Fruit fly (Drosophila melanogaster) whole organism, embryonic: ENCODE data around the gene ksr.

Source experiments
- Atf-2 ChIP-seq: fragments of 200-800 bp; sonication (Bioruptor generic); optimal IDR thresholded peaks from 2 replicates; lab custom pipeline; 2016; ENCODE audit warnings: missing biosample characterization, missing genetic modification characterization
- Bdp1 ChIP-seq: fragments of 200-800 bp; sonication (Bioruptor generic); optimal IDR thresholded peaks from 3 replicates; lab custom pipeline; 2016; ENCODE audit warnings: missing biosample characterization, missing genetic modification characterization
- CG10209 ChIP-seq: fragments of 200-800 bp; sonication (Bioruptor generic); optimal IDR thresholded peaks from 3 replicates; lab custom pipeline; 2017; ENCODE audit warnings: missing biosample characterization, mild to moderate bottlenecking, missing genetic modification characterization, missing genetic modification reagents
- CG10267 ChIP-seq: fragments of 200-800 bp; sonication (Bioruptor generic); optimal IDR thresholded peaks from 2 replicates; lab custom pipeline; 2018; ENCODE audit warnings: missing biosample characterization, mild to moderate bottlenecking, missing genetic modification characterization, moderate library complexity
- CG10565 ChIP-seq: fragments of 200-800 bp; sonication (Bioruptor generic); optimal IDR thresholded peaks from 3 replicates; lab custom pipeline; 2016; ENCODE audit warnings: missing biosample characterization, mild to moderate bottlenecking, missing genetic modification characterization
- CG12219 ChIP-seq: fragments of 200-800 bp; sonication (Bioruptor generic); optimal IDR thresholded peaks from 3 replicates; lab custom pipeline; 2018; ENCODE audit warnings: missing biosample characterization, mild to moderate bottlenecking, missing genetic modification characterization
- CG1529 ChIP-seq: fragments of 200-800 bp; sonication (Bioruptor generic); optimal IDR thresholded peaks from 3 replicates; lab custom pipeline; 2018; ENCODE audit warnings: missing biosample characterization, missing genetic modification characterization
- CG15514 ChIP-seq: fragments of 200-800 bp; sonication (Bioruptor generic); optimal IDR thresholded peaks from 3 replicates; lab custom pipeline; 2017; ENCODE audit warnings: missing biosample characterization, missing genetic modification characterization, mild to moderate bottlenecking, moderate library complexity, missing genetic modification reagents
- CG1792 ChIP-seq: fragments of 200-800 bp; sonication (Bioruptor generic); optimal IDR thresholded peaks from 2 replicates; lab custom pipeline; 2016; ENCODE audit warnings: missing biosample characterization, missing genetic modification characterization
- CG2712 ChIP-seq: fragments of 200-800 bp; optimal IDR thresholded peaks from 3 replicates; lab custom pipeline; 2019; ENCODE audit warnings: missing biosample characterization, mild to moderate bottlenecking, missing genetic modification characterization, moderate library complexity
- CG2875 ChIP-seq: fragments of 200-800 bp; sonication (Bioruptor generic); optimal IDR thresholded peaks from 2 replicates; lab custom pipeline; 2017; ENCODE audit warnings: missing biosample characterization, mild to moderate bottlenecking, missing genetic modification characterization, missing genetic modification reagents
- CG32767 ChIP-seq: fragments of 200-800 bp; sonication (Bioruptor generic); IDR thresholded peaks from 2 replicates; pipeline ENCODE4 v1.3.6; 2022; ENCODE audit warnings: missing biosample characterization, missing genetic modification characterization
- CG33557 ChIP-seq: fragments of 200-800 bp; sonication (Bioruptor generic); optimal IDR thresholded peaks from 2 replicates; lab custom pipeline; 2019; ENCODE audit warnings: missing biosample characterization, mild to moderate bottlenecking, missing genetic modification characterization, moderate library complexity
- CG34224 ChIP-seq: fragments of 200-800 bp; sonication (Bioruptor generic); IDR thresholded peaks from 3 replicates; pipeline ENCODE4 v1.3.6; 2022; ENCODE audit warnings: missing biosample characterization, missing genetic modification characterization; ENCODE audit not compliant: partially characterized antibody
- CG3726 ChIP-seq: fragments of 200-800 bp; sonication (Bioruptor generic); IDR thresholded peaks from 3 replicates; pipeline ENCODE4, ENCODE4 v1.3.6; 2022; ENCODE audit warnings: missing biosample characterization, missing genetic modification characterization
- CG7556 ChIP-seq: fragments of 200-800 bp; sonication (Bioruptor generic); optimal IDR thresholded peaks from 2 replicates; lab custom pipeline; 2017; ENCODE audit warnings: missing biosample characterization, mild to moderate bottlenecking, missing genetic modification characterization
- CG7963 ChIP-seq: fragments of 200-800 bp; sonication (Bioruptor generic); IDR thresholded peaks from 3 replicates; pipeline ENCODE4 v1.3.6; 2022; ENCODE audit warnings: missing biosample characterization, missing genetic modification characterization; ENCODE audit not compliant: partially characterized antibody
- CG8944 ChIP-seq: fragments of 200-800 bp; sonication (Bioruptor generic); optimal IDR thresholded peaks from 3 replicates; lab custom pipeline; 2016; ENCODE audit warnings: missing biosample characterization, missing genetic modification characterization
- CG9797 ChIP-seq: fragments of 200-800 bp; sonication (Bioruptor generic); optimal IDR thresholded peaks from 3 replicates; lab custom pipeline; 2018; ENCODE audit warnings: missing biosample characterization, mild to moderate bottlenecking, missing genetic modification characterization
- CHES-1-like ChIP-seq: fragments of 200-800 bp; sonication (Bioruptor generic); optimal IDR thresholded peaks from 2 replicates; lab custom pipeline; 2016; ENCODE audit warnings: missing biosample characterization, missing genetic modification characterization
- CrebB ChIP-seq: fragments of 200-800 bp; sonication (Bioruptor generic); optimal IDR thresholded peaks from 3 replicates; lab custom pipeline; 2018; ENCODE audit warnings: missing biosample characterization, mild to moderate bottlenecking, missing genetic modification characterization
- E2f2 ChIP-seq: fragments of 200-800 bp; sonication (Bioruptor generic); IDR thresholded peaks from 2 replicates; pipeline ENCODE4 v1.3.6; 2022; ENCODE audit warnings: missing biosample characterization, missing genetic modification characterization
- HHEX ChIP-seq: fragments of 200-800 bp; sonication (Bioruptor generic); optimal IDR thresholded peaks from 3 replicates; lab custom pipeline; 2017; ENCODE audit warnings: missing biosample characterization, mild to moderate bottlenecking, missing genetic modification characterization, missing genetic modification reagents
- Hr78 ChIP-seq, 2 experiments: fragments of 200-800 bp in 1 of 2; fragments of >200 bp in 1 of 2; sonication (Bioruptor generic) in 1 of 2; optimal IDR thresholded peaks; 2 replicates each; lab custom pipeline; 2017 to 2019; ENCODE audit warnings: missing biosample characterization in 2 of 2, missing genetic modification characterization in 2 of 2, mild to moderate bottlenecking in 1 of 2, moderate library complexity in 1 of 2
- NC2β ChIP-seq: fragments of 200-800 bp; sonication (Bioruptor generic); optimal IDR thresholded peaks from 2 replicates; lab custom pipeline; 2016; ENCODE audit warnings: missing biosample characterization, missing genetic modification characterization
- Nf-YA ChIP-seq: fragments of 200-800 bp; sonication (Bioruptor generic); IDR thresholded peaks from 2 replicates; pipeline ENCODE4 v1.3.6; 2022; ENCODE audit warnings: missing biosample characterization, missing genetic modification characterization
- Nf-YB ChIP-seq: fragments of 200-800 bp; sonication (Bioruptor generic); optimal IDR thresholded peaks from 3 replicates; lab custom pipeline; 2019; ENCODE audit warnings: missing biosample characterization, mild to moderate bottlenecking, missing genetic modification characterization, moderate library complexity
- Oli ChIP-seq: fragments of 200-800 bp; sonication (Bioruptor generic); optimal IDR thresholded peaks from 2 replicates; lab custom pipeline; 2018; ENCODE audit warnings: missing biosample characterization, mild to moderate bottlenecking, missing genetic modification characterization, moderate library complexity
- Opbp ChIP-seq: fragments of 200-800 bp; sonication (Bioruptor generic); IDR thresholded peaks from 3 replicates; pipeline ENCODE4 v1.3.6; 2022; ENCODE audit warnings: missing biosample characterization, missing genetic modification characterization; ENCODE audit not compliant: partially characterized antibody
- Tbp ChIP-seq: fragments of >200 bp; optimal IDR thresholded peaks from 2 replicates; lab custom pipeline; 2018; ENCODE audit warnings: missing biosample characterization, missing genetic modification characterization
- cad ChIP-seq: fragments of >200 bp; optimal IDR thresholded peaks from 2 replicates; lab custom pipeline; 2017; ENCODE audit warnings: missing biosample characterization, missing genetic modification characterization
- corto ChIP-seq: fragments of 200-800 bp; sonication (Bioruptor generic); optimal IDR thresholded peaks from 2 replicates; lab custom pipeline; 2016; ENCODE audit warnings: missing biosample characterization, mild to moderate bottlenecking, missing genetic modification characterization, moderate library complexity
- crc ChIP-seq: fragments of 200-800 bp; sonication (Bioruptor generic); optimal IDR thresholded peaks from 2 replicates; lab custom pipeline; 2016; ENCODE audit warnings: missing biosample characterization, missing genetic modification characterization
- da ChIP-seq: fragments of 200-800 bp; sonication (Bioruptor generic); optimal IDR thresholded peaks from 2 replicates; lab custom pipeline; 2016; ENCODE audit warnings: missing biosample characterization, missing genetic modification characterization
- dan ChIP-seq: fragments of 200-800 bp; sonication (Bioruptor generic); IDR thresholded peaks from 2 replicates; pipeline ENCODE4 v1.3.6; 2022; ENCODE audit warnings: missing biosample characterization, missing genetic modification characterization
- eve ChIP-seq, 2 experiments: fragments of >200 bp; optimal IDR thresholded peaks; 2 replicates each; lab custom pipeline; 2017; ENCODE audit warnings: missing biosample characterization in 2 of 2, missing genetic modification characterization in 2 of 2
- inv ChIP-seq: fragments of 200-800 bp; sonication (Bioruptor generic); IDR thresholded peaks from 2 replicates; pipeline ENCODE4 v1.3.6; 2022; ENCODE audit warnings: missing biosample characterization, missing genetic modification characterization; ENCODE audit not compliant: partially characterized antibody
- ken ChIP-seq: fragments of 200-800 bp; sonication (Bioruptor generic); IDR thresholded peaks from 3 replicates; pipeline ENCODE4 v1.3.6; 2022; ENCODE audit warnings: missing biosample characterization, missing genetic modification characterization
- lmd ChIP-seq: fragments of 200-800 bp; sonication (Bioruptor generic); IDR thresholded peaks from 2 replicates; pipeline ENCODE4 v1.3.6; 2022; ENCODE audit warnings: missing biosample characterization, missing genetic modification characterization
- nerfin-1 ChIP-seq: fragments of 200-800 bp; sonication (Bioruptor generic); optimal IDR thresholded peaks from 3 replicates; lab custom pipeline; 2019; ENCODE audit warnings: missing biosample characterization, mild to moderate bottlenecking, missing genetic modification characterization, moderate library complexity
- odd ChIP-seq: fragments of 200-800 bp; sonication (Bioruptor generic); optimal IDR thresholded peaks from 2 replicates; lab custom pipeline; 2017; ENCODE audit warnings: missing biosample characterization, mild to moderate bottlenecking, missing genetic modification characterization
- pb ChIP-seq: fragments of 200-800 bp; sonication (Bioruptor generic); optimal IDR thresholded peaks from 3 replicates; lab custom pipeline; 2016; ENCODE audit warnings: missing biosample characterization, missing genetic modification characterization
- pho ChIP-seq: fragments of 200-800 bp; sonication (Bioruptor generic); optimal IDR thresholded peaks from 2 replicates; lab custom pipeline; 2016; ENCODE audit warnings: missing biosample characterization, missing genetic modification characterization
- rib ChIP-seq: fragments of 200-800 bp; sonication (Bioruptor generic); IDR thresholded peaks from 2 replicates; pipeline ENCODE4 v1.3.6; 2022; ENCODE audit warnings: missing biosample characterization, missing genetic modification characterization
- sens ChIP-seq: fragments of 200-800 bp; sonication (Bioruptor generic); peaks from one replicate; lab custom pipeline; 2016; ENCODE audit warnings: missing biosample characterization, missing genetic modification characterization
- sens-2 ChIP-seq: fragments of 200-800 bp; sonication (Bioruptor generic); IDR thresholded peaks from 2 replicates; pipeline ENCODE4 v1.3.6; 2022; ENCODE audit warnings: missing biosample characterization, missing genetic modification characterization
- slp2 ChIP-seq: fragments of 200-800 bp; sonication (Bioruptor generic); optimal IDR thresholded peaks from 2 replicates; lab custom pipeline; 2016; ENCODE audit warnings: missing biosample characterization, missing genetic modification characterization
- sob ChIP-seq: fragments of 200-800 bp; sonication (Bioruptor generic); IDR thresholded peaks from 2 replicates; pipeline ENCODE4 v1.3.6; 2022; ENCODE audit warnings: missing biosample characterization, missing genetic modification characterization
- stc ChIP-seq: fragments of 200-800 bp; sonication (Bioruptor generic); IDR thresholded peaks from 2 replicates; pipeline ENCODE4 v1.3.6; 2022; ENCODE audit warnings: missing biosample characterization, missing genetic modification characterization
- tio ChIP-seq: fragments of 200-800 bp; sonication (Bioruptor generic); optimal IDR thresholded peaks from 2 replicates; lab custom pipeline; 2017; ENCODE audit warnings: missing biosample characterization, missing genetic modification characterization, inconsistent platforms
- wdn ChIP-seq: fragments of 200-800 bp; sonication (Bioruptor generic); IDR thresholded peaks from 2 replicates; pipeline ENCODE4 v1.3.6; 2022; ENCODE audit warnings: missing biosample characterization, missing genetic modification characterization

ksr gene

DNA sequence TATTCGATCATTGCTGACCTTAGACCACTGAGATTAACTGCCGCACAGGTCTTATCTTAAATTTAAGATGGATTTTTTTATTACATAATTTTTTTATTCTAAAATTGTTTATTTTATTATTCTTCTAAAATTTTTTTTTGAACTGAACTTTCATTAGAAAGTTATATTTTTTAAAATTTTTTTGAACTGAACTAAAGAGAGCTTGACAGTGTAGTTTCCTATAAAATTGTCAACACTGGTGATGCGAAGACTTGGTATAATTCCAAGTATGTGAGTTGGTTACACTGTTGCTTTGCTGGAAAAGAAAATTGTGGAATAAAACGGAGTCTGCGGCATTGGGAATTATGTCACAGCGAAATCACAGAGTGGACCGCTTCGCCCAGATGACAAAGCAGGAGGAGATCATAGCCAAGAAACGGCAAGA is 1.6 kb upstream of the ksr start, which contains the start of gene CG31550 (continued):
- TF ChIP-seq NC2β (GFP tag; lab: Kevin White, UChicago) (no peak), corto (GFP tag; lab: Kevin White, UChicago) (no peak), da (no peak), crc (GFP tag; lab: Kevin White, UChicago) (no peak), stc (no peak; the same call in 1 of the 2 replicates), lmd (peak; percentile 83), CG9797 (GFP tag; lab: Kevin White, UChicago) (peak; percentile 39), rib (no peak), CrebB (tag; lab: Kevin White, UChicago) (no peak), sens-2 (GFP tag; lab: Robert Waterston, UW) (no peak), CG7963 (GFP tag; lab: Robert Waterston, UW) (no peak), pho (peak; percentile 39), CG3726 (GFP tag; lab: Robert Waterston, UW) (no peak), odd (GFP tag; lab: Kevin White, UChicago) (no peak), CG2875 (GFP tag; lab: Kevin White, UChicago) (no peak), pb (GFP tag; lab: Kevin White, UChicago) (no peak), cad (no peak), inv (no peak), ken (peak; percentile 87), Hr78 (GFP tag; optimal IDR thresholded peaks at IDR 0.05; lab: Kevin White, UChicago) (no peak), eve (GFP tag; optimal IDR thresholded peaks at IDR 0.05; lab: Kevin White, UChicago) (no peak), CG10209 (GFP tag; lab: Kevin White, UChicago) (peak; percentile 60), sob (GFP tag; lab: Robert Waterston, UW) (peak; percentile 84), CG1529 (GFP tag; lab: Kevin White, UChicago) (no peak), Nf-YB (peak; percentile 42), Nf-YA (GFP tag; lab: Robert Waterston, UW) (0 out of 2 replicates have a peak, but pooled peaks have one; percentile 8), Opbp (no peak), wdn (GFP tag; lab: Robert Waterston, UW) (peak; percentile 60), E2f2 (peak; percentile 40; the same call in 1 of the 2 replicates), CG32767 (peak; percentile 57; the same call in 1 of the 2 replicates), Bdp1 (peak; percentile 16), CG1792 (peak; percentile 18), HHEX (peak; percentile 40), CG12219 (GFP tag; lab: Kevin White, UChicago) (no peak), CG33557 (GFP tag; lab: Kevin White, UChicago) (no peak), CG15514 (GFP tag; lab: Kevin White, UChicago) (peak; percentile 44), CHES-1-like (GFP tag; lab: Kevin White, UChicago) (no peak), CG7556 (GFP tag; lab: Kevin White, UChicago) (peak; percentile 55), CG2712 (tag; lab: Kevin White, UChicago) (no peak), CG8944 (GFP tag; lab: Kevin White, UChicago) (peak; percentile 54), CG10267 (peak; percentile 92), CG34224 (no peak), CG10565 (GFP tag; lab: Kevin White, UChicago) (no peak), slp2 (GFP tag; lab: Kevin White, UChicago) (peak; percentile 20), Oli (peak; percentile 43), tio (GFP tag; lab: Kevin White, UChicago) (no peak), nerfin-1 (tag; lab: Kevin White, UChicago) (peak; percentile 60), Atf-2 (peak; percentile 9), Tbp (GFP tag; lab: Kevin White, UChicago) (no peak), sens (peak; percentile 75), dan (GFP tag; lab: Robert Waterston, UW) (no peak)
